Worm (Caenorhabditis elegans) whole organism, late embryonic: Measurements from ENCODE around the gene nhr-157.

Source experiments
- T23F11.4 ChIP-seq: fragments of 200-800 bp; sonication (Bioruptor generic); optimal IDR thresholded peaks from 2 replicates; lab custom pipeline; 2018; ENCODE audit warnings: mild to moderate bottlenecking, missing genetic modification characterization, missing compliant biosample characterization
- ceh-19 ChIP-seq: fragments of 200-800 bp; sonication (Bioruptor generic); optimal IDR thresholded peaks from 2 replicates; lab custom pipeline; 2018; ENCODE audit warnings: mild to moderate bottlenecking, missing genetic modification characterization, missing compliant biosample characterization
- ceh-45 ChIP-seq: fragments of 200-800 bp; sonication (Bioruptor generic); IDR thresholded peaks from 2 replicates; pipeline ENCODE4 v1.3.6; 2022; ENCODE audit warnings: missing genetic modification reagents, missing genetic modification characterization, missing compliant biosample characterization
- elt-2 ChIP-seq: sonication (generic microtip); optimal IDR thresholded peaks from 2 replicates; lab custom pipeline; 2016; ENCODE audit warnings: missing genetic modification reagents, missing genetic modification characterization, missing compliant biosample characterization
- eyg-1 ChIP-seq: sonication (generic microtip); optimal IDR thresholded peaks from 2 replicates; lab custom pipeline; 2016; ENCODE audit warnings: missing genotype, missing genetic modification characterization, missing compliant biosample characterization
- gmeb-2 ChIP-seq: sonication (generic microtip); optimal IDR thresholded peaks from 2 replicates; lab custom pipeline; 2016; ENCODE audit warnings: missing genetic modification characterization, inconsistent platforms, missing compliant biosample characterization
- hlh-13 ChIP-seq: fragments of 200-800 bp; sonication (Bioruptor generic); optimal IDR thresholded peaks from 2 replicates; lab custom pipeline; 2018; ENCODE audit warnings: mild to moderate bottlenecking, missing genetic modification characterization, missing compliant biosample characterization
- lin-11 ChIP-seq: fragments of 200-800 bp; sonication (Bioruptor generic); optimal IDR thresholded peaks from 2 replicates; lab custom pipeline; 2018; ENCODE audit warnings: mild to moderate bottlenecking, missing genetic modification characterization, missing compliant biosample characterization
- pat-9 ChIP-seq: fragments of 200-800 bp; sonication (Bioruptor generic); optimal IDR thresholded peaks from 2 replicates; lab custom pipeline; 2018; ENCODE audit warnings: mild to moderate bottlenecking, missing genetic modification characterization, moderate library complexity, missing compliant biosample characterization
- pha-2 ChIP-seq: sonication (generic microtip); optimal IDR thresholded peaks from 2 replicates; lab custom pipeline; 2017; ENCODE audit warnings: mild to moderate bottlenecking, missing genetic modification characterization, missing compliant biosample characterization
- pha-4 ChIP-seq: fragments of 150-350 bp; optimal IDR thresholded peaks from 2 replicates; lab custom pipeline; 2018; ENCODE audit warnings: missing biosample characterization, missing genetic modification reagents, missing genetic modification characterization
- pqm-1 ChIP-seq: sonication (generic microtip); optimal IDR thresholded peaks from 2 replicates; lab custom pipeline; 2016; ENCODE audit warnings: missing genetic modification characterization, missing compliant biosample characterization
- tbx-7 ChIP-seq: sonication (generic microtip); optimal IDR thresholded peaks from 2 replicates; lab custom pipeline; 2016; ENCODE audit warnings: missing genotype, missing genetic modification characterization, missing compliant biosample characterization
- unc-42 ChIP-seq: sonication (generic microtip); optimal IDR thresholded peaks from 2 replicates; lab custom pipeline; 2016; ENCODE audit warnings: missing genotype, missing genetic modification characterization, missing compliant biosample characterization

ce11 chrV:3905841-3906240 is 37.0 kb upstream of the nhr-157 start, which contains the start of gene nhr-156:
- TF ChIP-seq pqm-1 (tag; lab: Kevin White, UChicago): no peak
- TF ChIP-seq ceh-19 (GFP tag; lab: Kevin White, UChicago): no peak
- TF ChIP-seq lin-11: no peak
- TF ChIP-seq unc-42 (tag; lab: Kevin White, UChicago): no peak
- no peak for TF ChIP-seq eyg-1 (tag; lab: Kevin White, UChicago)
- no peak for TF ChIP-seq tbx-7 (tag; lab: Kevin White, UChicago)
- TF ChIP-seq gmeb-2 (tag; lab: Kevin White, UChicago): no peak
- TF ChIP-seq ceh-45 (GFP tag; lab: Robert Waterston, UW): no peak
- TF ChIP-seq T23F11.4 (GFP tag; lab: Kevin White, UChicago): no peak
- no peak for TF ChIP-seq hlh-13 (GFP tag; lab: Kevin White, UChicago)
- no peak for TF ChIP-seq pat-9 (tag; lab: Kevin White, UChicago)
- TF ChIP-seq pha-2 (tag; lab: Kevin White, UChicago): no peak
- TF ChIP-seq elt-2 (tag; lab: Kevin White, UChicago): no peak
- TF ChIP-seq pha-4: no peak
